Worm (Caenorhabditis elegans) whole organism, L2 larva: ENCODE data around the gene C25F9.16.

Source experiments
- Y55F3AM.14 ChIP-seq: fragments of 200-800 bp; sonication (Bioruptor generic); optimal IDR thresholded peaks from 2 replicates; lab custom pipeline; 2018; ENCODE audit warnings: mild to moderate bottlenecking, missing genetic modification characterization, missing compliant biosample characterization
- ZK546.5 ChIP-seq: sonication (generic microtip); optimal IDR thresholded peaks from 2 replicates; lab custom pipeline; 2017; ENCODE audit warnings: missing biosample characterization, missing genetic modification characterization
- aly-2 ChIP-seq: fragments of 150-350 bp; optimal IDR thresholded peaks from 2 replicates; lab custom pipeline; 2014; ENCODE audit warnings: missing biosample characterization, missing genetic modification characterization
- ama-1 ChIP-seq: fragments of 150-350 bp; optimal IDR thresholded peaks from 2 replicates; lab custom pipeline; 2018; ENCODE audit warnings: inconsistent platforms
- nhr-21 ChIP-seq: fragments of 150-350 bp; optimal IDR thresholded peaks from 2 replicates; lab custom pipeline; 2014; ENCODE audit warnings: missing biosample characterization, missing genetic modification characterization
- skn-1 ChIP-seq: sonication (generic microtip); optimal IDR thresholded peaks from 2 replicates; lab custom pipeline; 2017; ENCODE audit warnings: missing biosample characterization, missing genetic modification characterization
- ztf-11 ChIP-seq: sonication (generic microtip); optimal IDR thresholded peaks from 2 replicates; lab custom pipeline; 2017; ENCODE audit warnings: missing biosample characterization, missing genetic modification characterization
- ztf-4 ChIP-seq: fragments of 150-350 bp; optimal IDR thresholded peaks from 2 replicates; lab custom pipeline; 2014; ENCODE audit warnings: missing biosample characterization, missing genetic modification characterization

- no peak for TF ChIP-seq aly-2 (tag; lab: Kevin White, UChicago)
- TF ChIP-seq ztf-4 (tag; lab: Kevin White, UChicago) = no peak
- no peak for TF ChIP-seq ztf-11 (tag; lab: Kevin White, UChicago)
- TF ChIP-seq ZK546.5 (tag; lab: Kevin White, UChicago) = no peak
- no peak for TF ChIP-seq skn-1 (tag; lab: Kevin White, UChicago)
- no peak for TF ChIP-seq nhr-21
- TF ChIP-seq ama-1 (lab: Kevin White, UChicago) = no peak
- no peak for TF ChIP-seq Y55F3AM.14 (GFP tag; lab: Kevin White, UChicago)
Measured at ce11 chrV:19421131-19421530, 13.1 kb upstream of the C25F9.16 start, which contains the start of gene C25F9.2.
